Worm (Caenorhabditis elegans): ENCODE results near the gene got-2.2.
A peak's percentile ranks its signal among the peaks of the same experiment; 100 is the strongest.

got-2.2 gene

DNA sequence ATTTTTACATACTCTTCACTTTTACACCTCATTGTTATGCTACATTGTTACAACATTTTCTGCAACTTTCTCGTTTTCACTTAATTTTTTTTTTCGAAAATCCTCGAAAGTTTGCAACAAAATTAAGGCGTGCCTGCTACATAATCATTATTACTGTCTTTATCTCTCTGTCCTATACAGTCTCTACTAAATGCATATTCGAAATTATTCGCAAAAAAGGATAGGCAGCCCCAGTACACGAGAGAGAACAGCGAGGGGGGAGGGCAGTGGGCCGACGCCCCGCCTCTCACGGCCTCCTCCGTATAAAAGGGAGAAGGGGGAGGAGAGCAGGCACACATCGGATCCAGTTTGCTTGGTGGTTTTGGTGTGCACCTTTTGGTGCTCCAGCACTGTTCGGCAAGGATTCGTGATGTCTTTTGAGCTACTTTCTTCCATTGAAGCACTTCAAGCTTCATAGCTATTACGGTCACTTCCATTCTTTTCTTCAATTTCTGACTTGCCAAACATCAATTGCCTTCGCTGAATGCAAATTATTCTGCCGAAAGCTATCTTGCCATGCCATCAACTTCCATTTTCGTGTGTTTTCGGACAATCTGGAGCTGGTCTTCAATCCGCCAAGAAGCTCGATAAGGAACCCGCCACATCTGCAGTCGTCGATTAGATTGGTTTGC is 11.3 kb downstream of the got-2.2 start (continued):
- TF ChIP-seq lin-39 (tag; optimal IDR thresholded peaks at IDR 0.05) (no peak), nhr-25 (tag; optimal IDR thresholded peaks at IDR 0.05) (no peak), nhr-11 (tag; optimal IDR thresholded peaks at IDR 0.05) (no peak), crh-2 (tag; optimal IDR thresholded peaks at IDR 0.05) (no peak), peb-1 (tag; optimal IDR thresholded peaks at IDR 0.05) (no peak), nhr-129 (tag; optimal IDR thresholded peaks at IDR 0.05) (peak; percentile 37), ama-1 (optimal IDR thresholded peaks at IDR 0.05) (peak; percentile 98), ztf-11 (tag; optimal IDR thresholded peaks at IDR 0.05) (no peak), nhr-10 (tag; optimal IDR thresholded peaks at IDR 0.05) (no peak), blmp-1 (tag; optimal IDR thresholded peaks at IDR 0.05; ENCODE audit: insufficient read depth) (no peak), sma-3 (GFP tag; optimal IDR thresholded peaks at IDR 0.05) (peak; percentile 34), F13H6.1 (tag; optimal IDR thresholded peaks at IDR 0.05) (peak; percentile 58)

DNA sequence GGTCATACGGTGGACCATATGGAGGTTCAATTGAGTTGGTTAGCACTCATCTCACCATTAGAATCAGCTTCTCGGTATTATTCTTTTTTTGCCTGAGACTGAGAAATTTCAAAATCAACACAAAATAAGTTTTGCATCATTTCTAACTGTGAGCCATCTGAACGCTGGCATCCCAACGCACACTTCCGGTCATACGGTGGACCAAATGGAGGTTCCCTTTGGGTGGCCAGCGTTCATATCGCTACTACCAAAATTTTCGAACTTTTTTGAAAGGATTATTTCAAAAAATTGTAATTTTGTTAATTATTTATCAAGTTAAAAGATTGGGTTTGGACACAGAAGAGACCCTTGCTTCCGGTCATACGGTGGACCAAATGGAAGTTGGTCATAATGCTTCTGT is 12.0 kb downstream of the got-2.2 start:
- no peak for TF ChIP-seq dmd-4 (tag; optimal IDR thresholded peaks at IDR 0.05)
- no peak for TF ChIP-seq ztf-11 (tag; optimal IDR thresholded peaks at IDR 0.05)
- no peak for TF ChIP-seq mdl-1 (tag; optimal IDR thresholded peaks at IDR 0.05)
- TF ChIP-seq gmeb-1 (tag; optimal IDR thresholded peaks at IDR 0.05): peak; percentile 9
- TF ChIP-seq peb-1 (tag; optimal IDR thresholded peaks at IDR 0.05): no peak
- TF ChIP-seq nhr-25 (tag; optimal IDR thresholded peaks at IDR 0.05): peak; percentile 23
- no peak for TF ChIP-seq sma-9 (GFP tag; optimal IDR thresholded peaks at IDR 0.05)
- TF ChIP-seq sma-9 (tag; optimal IDR thresholded peaks at IDR 0.05): no peak
- TF ChIP-seq unc-62 (GFP tag; optimal IDR thresholded peaks at IDR 0.05): no peak
- TF ChIP-seq lsy-2 (tag; optimal IDR thresholded peaks at IDR 0.05): no peak
- TF ChIP-seq zag-1 (tag; optimal IDR thresholded peaks at IDR 0.05): no peak
- no peak for TF ChIP-seq C34F6.9 (tag; optimal IDR thresholded peaks at IDR 0.05)
- TF ChIP-seq aly-2 (tag; optimal IDR thresholded peaks at IDR 0.05): no peak
- peak; percentile 31 for TF ChIP-seq Y55F3AM.14 (GFP tag; optimal IDR thresholded peaks at IDR 0.05)
- TF ChIP-seq nhr-6 (tag; optimal IDR thresholded peaks at IDR 0.05): no peak
- TF ChIP-seq nhr-237 (tag; optimal IDR thresholded peaks at IDR 0.05): no peak
- TF ChIP-seq nhr-77 (tag; optimal IDR thresholded peaks at IDR 0.05): no peak
- no peak for TF ChIP-seq ZK546.5 (tag; optimal IDR thresholded peaks at IDR 0.05)
- TF ChIP-seq unc-55 (GFP tag; optimal IDR thresholded peaks at IDR 0.05): no peak
- TF ChIP-seq egl-27 (tag; optimal IDR thresholded peaks at IDR 0.05): no peak

DNA sequence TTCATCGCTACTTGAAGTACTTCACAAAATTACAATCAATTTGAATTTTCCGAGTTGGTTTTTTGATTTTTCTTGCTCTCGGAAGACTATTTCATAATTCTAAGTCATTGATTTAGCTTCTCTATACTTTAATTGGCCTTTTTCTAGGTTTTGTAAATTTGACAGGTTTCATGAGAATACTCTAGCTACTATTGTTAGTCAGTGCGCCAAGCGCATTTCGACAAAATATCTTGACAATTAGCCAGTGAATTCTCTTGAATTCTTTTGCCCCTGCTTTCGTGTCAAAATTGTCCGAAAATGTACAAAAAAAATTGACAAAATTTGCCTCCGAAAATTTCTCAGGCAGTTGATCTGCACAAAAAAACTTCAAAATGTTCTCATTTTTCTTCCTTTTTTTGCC is 12.4 kb downstream of the got-2.2 start:
- no peak for TF ChIP-seq mab-5 (tag; optimal IDR thresholded peaks at IDR 0.05)
- TF ChIP-seq lin-13 (GFP tag; optimal IDR thresholded peaks at IDR 0.05): no peak
- TF ChIP-seq gmeb-1 (tag; optimal IDR thresholded peaks at IDR 0.05): peak; percentile 7
- no peak for TF ChIP-seq nhr-77 (tag; optimal IDR thresholded peaks at IDR 0.05)
- no peak for TF ChIP-seq ztf-11 (tag; optimal IDR thresholded peaks at IDR 0.05)
- TF ChIP-seq blmp-1 (tag; optimal IDR thresholded peaks at IDR 0.05; ENCODE audit: insufficient read depth): no peak
- no peak for TF ChIP-seq mdl-1 (tag; optimal IDR thresholded peaks at IDR 0.05)
- TF ChIP-seq nhr-21 (tag; optimal IDR thresholded peaks at IDR 0.05): no peak
- no peak for TF ChIP-seq lin-39 (tag; optimal IDR thresholded peaks at IDR 0.05)
- no peak for TF ChIP-seq nhr-25 (tag; optimal IDR thresholded peaks at IDR 0.05)
- no peak for TF ChIP-seq Y55F3AM.14 (GFP tag; optimal IDR thresholded peaks at IDR 0.05)
- no peak for TF ChIP-seq mbf-1 (tag; optimal IDR thresholded peaks at IDR 0.05)
- TF ChIP-seq fos-1 (tag; optimal IDR thresholded peaks at IDR 0.05): no peak
- no peak for TF ChIP-seq nhr-6 (tag; optimal IDR thresholded peaks at IDR 0.05)
- no peak for TF ChIP-seq nhr-23 (tag; optimal IDR thresholded peaks at IDR 0.05)
- peak; percentile 17 for TF ChIP-seq nhr-129 (tag; optimal IDR thresholded peaks at IDR 0.05)
- TF ChIP-seq egl-27 (tag; optimal IDR thresholded peaks at IDR 0.05): no peak

DNA sequence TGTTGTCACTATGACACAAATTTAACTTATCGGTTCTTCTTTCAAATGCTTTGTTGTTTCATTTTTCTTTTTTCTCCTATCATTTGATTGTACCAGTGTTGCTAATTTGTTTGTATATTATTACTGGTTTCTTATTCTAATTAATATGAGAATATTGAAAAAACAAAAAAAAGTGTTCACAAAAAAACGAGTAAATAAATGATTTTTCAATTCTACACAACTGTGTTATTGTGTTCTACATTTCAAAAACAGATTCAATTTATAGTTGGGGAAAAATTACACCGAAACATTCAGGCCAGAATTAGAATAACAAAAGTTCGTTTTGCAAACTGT is 12.7 kb downstream of the got-2.2 start:
- TF ChIP-seq aly-2 (tag; optimal IDR thresholded peaks at IDR 0.05): no peak
- no peak for TF ChIP-seq snpc-4 (tag; optimal IDR thresholded peaks at IDR 0.05)
- TF ChIP-seq R02D3.7 (tag; optimal IDR thresholded peaks at IDR 0.05): peak; percentile 14
- no peak for TF ChIP-seq ama-1 (optimal IDR thresholded peaks at IDR 0.05)
- no peak for TF ChIP-seq sma-9 (GFP tag; optimal IDR thresholded peaks at IDR 0.05)
- no peak for TF ChIP-seq sma-9 (tag; optimal IDR thresholded peaks at IDR 0.05)
- TF ChIP-seq elt-1 (tag; optimal IDR thresholded peaks at IDR 0.05): no peak
- no peak for TF ChIP-seq unc-39 (tag; optimal IDR thresholded peaks at IDR 0.05)
- no peak for TF ChIP-seq nhr-129 (tag; optimal IDR thresholded peaks at IDR 0.05)
- TF ChIP-seq nhr-10 (tag; optimal IDR thresholded peaks at IDR 0.05): no peak
- TF ChIP-seq peb-1 (tag; optimal IDR thresholded peaks at IDR 0.05): no peak
- no peak for TF ChIP-seq ceh-16 (tag; optimal IDR thresholded peaks at IDR 0.05)
- TF ChIP-seq Y55F3AM.14 (GFP tag; optimal IDR thresholded peaks at IDR 0.05): no peak
- TF ChIP-seq ztf-11 (tag; optimal IDR thresholded peaks at IDR 0.05): no peak
- TF ChIP-seq egl-27 (tag; optimal IDR thresholded peaks at IDR 0.05): peak; percentile 3
- no peak for TF ChIP-seq mbf-1 (tag; optimal IDR thresholded peaks at IDR 0.05)
- no peak for TF ChIP-seq sma-3 (GFP tag; optimal IDR thresholded peaks at IDR 0.05)
- TF ChIP-seq unc-55 (GFP tag; optimal IDR thresholded peaks at IDR 0.05): peak; percentile 9
- no peak for TF ChIP-seq nhr-23 (tag; optimal IDR thresholded peaks at IDR 0.05)
- peak; percentile 21 for TF ChIP-seq C34F6.9 (tag; optimal IDR thresholded peaks at IDR 0.05)
- TF ChIP-seq nhr-21 (tag; optimal IDR thresholded peaks at IDR 0.05): no peak
- no peak for TF ChIP-seq crh-2 (tag; optimal IDR thresholded peaks at IDR 0.05)
- no peak for TF ChIP-seq sem-4 (tag; optimal IDR thresholded peaks at IDR 0.05)
- TF ChIP-seq ceh-82 (tag; optimal IDR thresholded peaks at IDR 0.05): no peak
- no peak for TF ChIP-seq nhr-11 (tag; optimal IDR thresholded peaks at IDR 0.05)
- no peak for TF ChIP-seq mdl-1 (tag; optimal IDR thresholded peaks at IDR 0.05)
- no peak for TF ChIP-seq blmp-1 (tag; optimal IDR thresholded peaks at IDR 0.05; ENCODE audit: insufficient read depth)
- no peak for TF ChIP-seq lsy-2 (tag; optimal IDR thresholded peaks at IDR 0.05)
- TF ChIP-seq lin-39 (tag; optimal IDR thresholded peaks at IDR 0.05): no peak
- TF ChIP-seq ZK546.5 (tag; optimal IDR thresholded peaks at IDR 0.05): no peak
- TF ChIP-seq nhr-77 (tag; optimal IDR thresholded peaks at IDR 0.05): peak; percentile 3
- no peak for TF ChIP-seq skn-1 (tag; optimal IDR thresholded peaks at IDR 0.05)

Data from whole organism, L2 larva.